Worm (Caenorhabditis elegans) whole organism, L1 larva: Measurements from ENCODE around the gene T05C12.8.
A peak's percentile ranks its signal among the peaks of the same experiment; 100 is the strongest.

Experiments used
- F16B12.6 ChIP-seq: fragments of 150-350 bp; optimal IDR thresholded peaks from 2 replicates; lab custom pipeline; 2014; ENCODE audit warnings: missing biosample characterization, missing genetic modification characterization
- aha-1 ChIP-seq: fragments of 150-350 bp; optimal IDR thresholded peaks from 2 replicates; lab custom pipeline; 2014; ENCODE audit warnings: missing biosample characterization, missing genetic modification characterization
- aly-2 ChIP-seq: fragments of 150-350 bp; optimal IDR thresholded peaks from 2 replicates; lab custom pipeline; 2014; ENCODE audit warnings: missing biosample characterization, missing genetic modification characterization
- ama-1 ChIP-seq: fragments of 150-350 bp; optimal IDR thresholded peaks from 2 replicates; lab custom pipeline; 2014
- blmp-1 ChIP-seq: fragments of 150-350 bp; optimal IDR thresholded peaks from 2 replicates; lab custom pipeline; 2014; ENCODE audit warnings: missing biosample characterization, missing genetic modification characterization
- ceh-8 ChIP-seq: fragments of 200-800 bp; sonication (Bioruptor generic); optimal IDR thresholded peaks from 2 replicates; lab custom pipeline; 2018; ENCODE audit warnings: mild to moderate bottlenecking, missing genetic modification characterization, moderate library complexity, missing compliant biosample characterization
- ceh-88 ChIP-seq: fragments of 200-800 bp; sonication (Bioruptor generic); IDR thresholded peaks from 2 replicates; pipeline ENCODE4 v1.3.6; 2022; ENCODE audit warnings: missing genetic modification characterization, missing compliant biosample characterization
- ceh-90 ChIP-seq: sonication (generic microtip); optimal IDR thresholded peaks from 2 replicates; lab custom pipeline; 2016; ENCODE audit warnings: missing genetic modification characterization, missing compliant biosample characterization
- egl-13 ChIP-seq: sonication (generic microtip); optimal IDR thresholded peaks from 2 replicates; lab custom pipeline; 2016; ENCODE audit warnings: missing genotype, missing genetic modification reagents, missing genetic modification characterization, missing compliant biosample characterization
- egl-27 ChIP-seq, 2 experiments: fragments of 150-350 bp in 1 of 2; sonication (generic microtip); optimal IDR thresholded peaks; 3 replicates each; lab custom pipeline; 2017 to 2018; ENCODE audit warnings: missing biosample characterization in 2 of 2, missing genetic modification characterization in 2 of 2, missing genetic modification reagents in 2 of 2
- elt-3 ChIP-seq, 6 experiments: fragments of 150-350 bp in 1 of 6; sonication (generic microtip); optimal IDR thresholded peaks; 2 replicates each; lab custom pipeline; 2017 to 2018; ENCODE audit warnings: missing biosample characterization in 6 of 6, missing genetic modification characterization in 6 of 6, inconsistent platforms in 1 of 6
- grh-1 ChIP-seq: fragments of 200-800 bp; sonication (Bioruptor generic); IDR thresholded peaks from 2 replicates; pipeline ENCODE4 v1.3.6; 2022; ENCODE audit warnings: missing genetic modification reagents, missing genetic modification characterization, missing compliant biosample characterization
- isw-1 ChIP-seq: fragments of 200-800 bp; sonication (Bioruptor generic); IDR thresholded peaks from 2 replicates; pipeline ENCODE4 v1.3.6; 2022; ENCODE audit warnings: missing genetic modification characterization, missing compliant biosample characterization
- lin-14 ChIP-seq: fragments of 200-800 bp; sonication (Bioruptor generic); optimal IDR thresholded peaks from 2 replicates; lab custom pipeline; 2018; ENCODE audit warnings: mild to moderate bottlenecking, missing genetic modification characterization, moderate library complexity, missing compliant biosample characterization
- lin-35 ChIP-seq, 2 experiments: fragments of 150-350 bp; optimal IDR thresholded peaks; 2 replicates each; lab custom pipeline; 2014; ENCODE audit warnings: missing biosample characterization in 2 of 2, missing genetic modification characterization in 2 of 2, missing genetic modification reagents in 2 of 2
- lir-3 ChIP-seq: sonication (generic microtip); optimal IDR thresholded peaks from 2 replicates; lab custom pipeline; 2016; ENCODE audit warnings: mild to moderate bottlenecking, missing genetic modification characterization, moderate library complexity, missing compliant biosample characterization; ENCODE audit not compliant: poor library complexity
- lsy-2 ChIP-seq, 2 experiments: fragments of 150-350 bp; optimal IDR thresholded peaks; 2 replicates each; lab custom pipeline; 2014; ENCODE audit warnings: missing biosample characterization in 2 of 2, missing genetic modification characterization in 2 of 2
- mab-9 ChIP-seq: fragments of 200-800 bp; sonication (Bioruptor generic); IDR thresholded peaks from 2 replicates; pipeline ENCODE4 v1.3.6; 2022; ENCODE audit warnings: missing genetic modification reagents, missing genetic modification characterization, missing compliant biosample characterization
- mef-2 ChIP-seq: fragments of 150-350 bp; optimal IDR thresholded peaks from 2 replicates; lab custom pipeline; 2014; ENCODE audit warnings: missing biosample characterization, missing genetic modification characterization
- mep-1 ChIP-seq: fragments of 150-350 bp; optimal IDR thresholded peaks from 2 replicates; lab custom pipeline; 2014; ENCODE audit warnings: missing biosample characterization, missing genetic modification characterization
- nhr-11 ChIP-seq: fragments of 150-350 bp; optimal IDR thresholded peaks from 2 replicates; lab custom pipeline; 2014; ENCODE audit warnings: missing biosample characterization, missing genetic modification characterization
- nhr-20 ChIP-seq: sonication (generic microtip); optimal IDR thresholded peaks from 2 replicates; lab custom pipeline; 2016; ENCODE audit warnings: mild to moderate bottlenecking, missing genetic modification characterization, missing compliant biosample characterization
- nhr-28 ChIP-seq: fragments of 150-350 bp; optimal IDR thresholded peaks from 2 replicates; lab custom pipeline; 2014; ENCODE audit warnings: missing biosample characterization, missing genetic modification characterization
- nhr-71 ChIP-seq: sonication (generic microtip); optimal IDR thresholded peaks from 2 replicates; lab custom pipeline; 2016; ENCODE audit warnings: mild to moderate bottlenecking, missing genetic modification characterization, moderate library complexity, missing compliant biosample characterization
- nhr-84 ChIP-seq: sonication (generic microtip); optimal IDR thresholded peaks from 2 replicates; lab custom pipeline; 2017; ENCODE audit warnings: missing biosample characterization, missing genetic modification characterization
- nhr-85 ChIP-seq: sonication (generic microtip); peaks from one replicate; lab custom pipeline; 2016; ENCODE audit warnings: missing genetic modification characterization, inconsistent platforms, missing compliant biosample characterization
- pax-3 ChIP-seq: fragments of 200-800 bp; sonication (Bioruptor generic); optimal IDR thresholded peaks from 2 replicates; lab custom pipeline; 2018; ENCODE audit warnings: mild to moderate bottlenecking, missing genetic modification characterization, moderate library complexity, missing compliant biosample characterization
- pqm-1 ChIP-seq: sonication (generic microtip); optimal IDR thresholded peaks from 3 replicates; lab custom pipeline; 2017; ENCODE audit warnings: missing biosample characterization, missing genetic modification characterization
- rnt-1 ChIP-seq: sonication (generic microtip); optimal IDR thresholded peaks from 2 replicates; lab custom pipeline; 2016; ENCODE audit warnings: mild to moderate bottlenecking, missing genetic modification characterization, moderate library complexity, missing compliant biosample characterization
- snu-23 ChIP-seq: sonication (generic microtip); optimal IDR thresholded peaks from 2 replicates; lab custom pipeline; 2016; ENCODE audit warnings: missing genetic modification characterization, missing compliant biosample characterization
- sox-4 ChIP-seq: sonication (generic microtip); optimal IDR thresholded peaks from 2 replicates; lab custom pipeline; 2016; ENCODE audit warnings: missing genetic modification characterization, missing compliant biosample characterization
- tbx-2 ChIP-seq: sonication (generic microtip); optimal IDR thresholded peaks from 2 replicates; lab custom pipeline; 2016; ENCODE audit warnings: missing genetic modification characterization, missing compliant biosample characterization
- unc-130 ChIP-seq: fragments of 150-350 bp; optimal IDR thresholded peaks from 2 replicates; lab custom pipeline; 2017; ENCODE audit warnings: missing biosample characterization, missing genetic modification characterization, inconsistent platforms
- vab-15 ChIP-seq: sonication (generic microtip); optimal IDR thresholded peaks from 2 replicates; lab custom pipeline; 2017; ENCODE audit warnings: missing genotype, mild to moderate bottlenecking, missing genetic modification characterization, missing compliant biosample characterization
- xbp-1 ChIP-seq: sonication (generic microtip); optimal IDR thresholded peaks from 2 replicates; lab custom pipeline; 2016; ENCODE audit warnings: missing genetic modification characterization, missing compliant biosample characterization
- zag-1 ChIP-seq: fragments of 150-350 bp; optimal IDR thresholded peaks from 2 replicates; lab custom pipeline; 2014; ENCODE audit warnings: missing biosample characterization, missing genetic modification characterization
- zip-4 ChIP-seq: fragments of 200-800 bp; sonication (Bioruptor generic); optimal IDR thresholded peaks from 2 replicates; lab custom pipeline; 2018; ENCODE audit warnings: mild to moderate bottlenecking, missing genetic modification characterization, moderate library complexity, missing compliant biosample characterization
- ztf-11 ChIP-seq, 2 experiments: sonication (generic microtip); optimal IDR thresholded peaks; 2 replicates each; lab custom pipeline; 2016 to 2017; ENCODE audit warnings: missing genetic modification characterization in 2 of 2, missing biosample characterization in 1 of 2, missing compliant biosample characterization in 1 of 2

T05C12.8 gene

ce11 chrII:8225914-8226313 is 35.6 kb upstream of the T05C12.8 start:
- TF ChIP-seq blmp-1 (tag; lab: Kevin White, UChicago) (peak; percentile 89), grh-1 (GFP tag; lab: Robert Waterston, UW) (0 out of 2 replicates have a peak, but pooled peaks have one; percentile 16), nhr-85 (tag; lab: Kevin White, UChicago) (peak; percentile 76), lin-14 (GFP tag; lab: Kevin White, UChicago) (peak; percentile 24), ceh-90 (tag; lab: Kevin White, UChicago) (no peak), aly-2 (tag; lab: Kevin White, UChicago) (no peak), nhr-20 (tag; lab: Kevin White, UChicago) (peak; percentile 16), nhr-28 (tag; lab: Kevin White, UChicago) (no peak), lin-35 (GFP tag; optimal IDR thresholded peaks at IDR 0.05; lab: Kevin White, UChicago) (peak in 1 of 2 experiments; percentile 24), pax-3 (tag; lab: Kevin White, UChicago) (no peak), snu-23 (GFP tag; lab: Kevin White, UChicago) (peak; percentile 6), tbx-2 (tag; lab: Kevin White, UChicago) (no peak)

- TF ChIP-seq aha-1 (tag; lab: Kevin White, UChicago) (no peak), nhr-85 (tag; lab: Kevin White, UChicago) (peak; percentile 72), ceh-8 (no peak), nhr-20 (tag; lab: Kevin White, UChicago) (peak; percentile 29), xbp-1 (tag; lab: Kevin White, UChicago) (no peak), lsy-2 (tag; optimal IDR thresholded peaks at IDR 0.05; lab: Kevin White, UChicago) (peak in 1 of 2 experiments; percentile 24), vab-15 (tag; lab: Kevin White, UChicago) (no peak)
Observed at ce11 chrII:8225347-8225746, 35.0 kb upstream of the T05C12.8 start.

- TF ChIP-seq lin-14 (GFP tag; lab: Kevin White, UChicago) (peak; percentile 23), ztf-11 (tag; optimal IDR thresholded peaks at IDR 0.05; lab: Kevin White, UChicago) (no peak), lin-35 (GFP tag; optimal IDR thresholded peaks at IDR 0.05; lab: Kevin White, UChicago) (no peak), mab-9 (no peak), elt-3 (tag; optimal IDR thresholded peaks at IDR 0.05; lab: Kevin White, UChicago) (peak in 1 of 6 experiments; percentile 4), nhr-85 (tag; lab: Kevin White, UChicago) (peak; percentile 6), blmp-1 (tag; lab: Kevin White, UChicago) (peak; percentile 85)
Observed at ce11 chrII:8224623-8225022, 34.3 kb upstream of the T05C12.8 start.

ce11 chrII:8223945-8224344 is 33.6 kb upstream of the T05C12.8 start:
- no peak for TF ChIP-seq F16B12.6 (tag; lab: Kevin White, UChicago)
- peak; percentile 78 for TF ChIP-seq blmp-1 (tag; lab: Kevin White, UChicago)
- TF ChIP-seq elt-3 (tag; optimal IDR thresholded peaks at IDR 0.05; lab: Kevin White, UChicago), result peak in 1 of 6 experiments; percentile 14
- TF ChIP-seq ceh-8, result peak; percentile 31

- peak; percentile 41 for TF ChIP-seq nhr-85 (tag; lab: Kevin White, UChicago)
- TF ChIP-seq ama-1, result no peak
Observed at ce11 chrII:8223422-8223821, 33.1 kb upstream of the T05C12.8 start.

ce11 chrII:8222309-8223065 is 32.1 kb upstream of the T05C12.8 start, which contains the start of gene dab-1:
Gene dab-1 (plus strand): TSS chrII:8222386.
- no peak for TF ChIP-seq xbp-1 (tag; lab: Kevin White, UChicago)
- TF ChIP-seq ceh-88, result no peak
- TF ChIP-seq lsy-2 (tag; optimal IDR thresholded peaks at IDR 0.05; lab: Kevin White, UChicago), result peak in 1 of 2 experiments; percentile 51
- peak; percentile 34 for TF ChIP-seq nhr-71
- peak in 4 of 6 experiments; percentile 3 to 55 (median 18) for TF ChIP-seq elt-3 (tag; optimal IDR thresholded peaks at IDR 0.05; lab: Kevin White, UChicago)
- no peak for TF ChIP-seq isw-1
- TF ChIP-seq sox-4, result no peak
- peak; percentile 91 for TF ChIP-seq blmp-1 (tag; lab: Kevin White, UChicago)
- TF ChIP-seq nhr-20 (tag; lab: Kevin White, UChicago), result peak; percentile 37
- TF ChIP-seq mep-1 (tag; lab: Kevin White, UChicago), result peak; percentile 55
- TF ChIP-seq snu-23 (GFP tag; lab: Kevin White, UChicago), result peak; percentile 46
- peak; percentile 12 for TF ChIP-seq rnt-1 (tag; lab: Kevin White, UChicago)
- no peak for TF ChIP-seq egl-27 (tag; optimal IDR thresholded peaks at IDR 0.05; lab: Kevin White, UChicago)
- no peak for TF ChIP-seq pqm-1 (tag; lab: Kevin White, UChicago)
- no peak for TF ChIP-seq zag-1 (tag; lab: Kevin White, UChicago)
- no peak for TF ChIP-seq mef-2
- TF ChIP-seq nhr-84 (tag; lab: Kevin White, UChicago), result no peak
- TF ChIP-seq unc-130 (tag; lab: Kevin White, UChicago), result no peak
- TF ChIP-seq nhr-85 (tag; lab: Kevin White, UChicago), result peak; percentile 83
- TF ChIP-seq nhr-11 (tag; lab: Kevin White, UChicago), result no peak
- TF ChIP-seq lir-3, result no peak
- TF ChIP-seq egl-13 (tag; lab: Kevin White, UChicago), result no peak
- no peak for TF ChIP-seq zip-4
- TF ChIP-seq tbx-2 (tag; lab: Kevin White, UChicago), result peak; percentile 0
- no peak for TF ChIP-seq F16B12.6 (tag; lab: Kevin White, UChicago)
